Worm (Caenorhabditis elegans) whole organism, L2 larva: ENCODE data around the gene F53H4.4.
A peak's percentile ranks its signal among the peaks of the same experiment; 100 is the strongest.

Source experiments
- C34F6.9 ChIP-seq: fragments of 150-350 bp; optimal IDR thresholded peaks from 2 replicates; lab custom pipeline; 2014; ENCODE audit warnings: missing biosample characterization, missing genetic modification characterization
- F13H6.1 ChIP-seq: sonication (generic microtip); optimal IDR thresholded peaks from 2 replicates; lab custom pipeline; 2016; ENCODE audit warnings: missing genetic modification characterization, missing compliant biosample characterization
- ZK546.5 ChIP-seq: sonication (generic microtip); optimal IDR thresholded peaks from 2 replicates; lab custom pipeline; 2017; ENCODE audit warnings: missing biosample characterization, missing genetic modification characterization
- blmp-1 ChIP-seq: sonication (generic microtip); optimal IDR thresholded peaks from 2 replicates; lab custom pipeline; 2017; ENCODE audit warnings: missing genetic modification characterization, mild to moderate bottlenecking, missing compliant biosample characterization, antibody characterized with exemption, moderate library complexity; ENCODE audit not compliant: insufficient read depth
- ceh-82 ChIP-seq: fragments of 150-350 bp; optimal IDR thresholded peaks from 2 replicates; lab custom pipeline; 2014; ENCODE audit warnings: missing biosample characterization, missing genetic modification characterization
- crh-2 ChIP-seq: sonication (generic microtip); optimal IDR thresholded peaks from 2 replicates; lab custom pipeline; 2017; ENCODE audit warnings: missing biosample characterization, missing genetic modification characterization
- egl-27 ChIP-seq: sonication (generic microtip); optimal IDR thresholded peaks from 3 replicates; lab custom pipeline; 2017; ENCODE audit warnings: missing biosample characterization, missing genetic modification reagents, missing genetic modification characterization
- elt-1 ChIP-seq: fragments of 150-350 bp; optimal IDR thresholded peaks from 2 replicates; lab custom pipeline; 2014; ENCODE audit warnings: missing biosample characterization, missing genetic modification characterization
- fos-1 ChIP-seq: fragments of 150-350 bp; optimal IDR thresholded peaks from 2 replicates; lab custom pipeline; 2014; ENCODE audit warnings: missing biosample characterization, missing genetic modification characterization
- lin-11 ChIP-seq: fragments of 150-350 bp; sonication (generic microtip); optimal IDR thresholded peaks from 2 replicates; lab custom pipeline; 2014; ENCODE audit warnings: missing biosample characterization, missing genetic modification characterization, inconsistent platforms, mixed read lengths
- lin-13 ChIP-seq: fragments of 150-350 bp; optimal IDR thresholded peaks from 2 replicates; lab custom pipeline; 2014; ENCODE audit warnings: missing biosample characterization, missing genetic modification reagents, missing genetic modification characterization
- lin-39 ChIP-seq: fragments of 150-350 bp; optimal IDR thresholded peaks from 2 replicates; lab custom pipeline; 2014; ENCODE audit warnings: missing biosample characterization, missing genetic modification reagents, missing genetic modification characterization
- lsy-2 ChIP-seq, 2 experiments: fragments of 150-350 bp in 1 of 2; sonication (generic microtip) in 1 of 2; optimal IDR thresholded peaks; 2 replicates each; lab custom pipeline; 2014 to 2017; ENCODE audit warnings: missing biosample characterization in 2 of 2, missing genetic modification characterization in 2 of 2
- nhr-12 ChIP-seq: fragments of 150-350 bp; optimal IDR thresholded peaks from 2 replicates; lab custom pipeline; 2014; ENCODE audit warnings: missing biosample characterization, missing genetic modification characterization
- nhr-129 ChIP-seq: fragments of 150-350 bp; optimal IDR thresholded peaks from 2 replicates; lab custom pipeline; 2014; ENCODE audit warnings: missing biosample characterization, missing genetic modification characterization
- nhr-21 ChIP-seq: fragments of 150-350 bp; optimal IDR thresholded peaks from 2 replicates; lab custom pipeline; 2014; ENCODE audit warnings: missing biosample characterization, missing genetic modification characterization
- nhr-237 ChIP-seq: fragments of 150-350 bp; optimal IDR thresholded peaks from 2 replicates; lab custom pipeline; 2014; ENCODE audit warnings: missing biosample characterization, missing genetic modification characterization
- nhr-25 ChIP-seq: fragments of 150-350 bp; sonication (generic microtip); optimal IDR thresholded peaks from 3 replicates; lab custom pipeline; 2014; ENCODE audit warnings: missing biosample characterization, missing genetic modification characterization
- peb-1 ChIP-seq: fragments of 150-350 bp; optimal IDR thresholded peaks from 2 replicates; lab custom pipeline; 2014; ENCODE audit warnings: missing biosample characterization, missing genetic modification characterization
- sem-4 ChIP-seq: fragments of 150-350 bp; optimal IDR thresholded peaks from 2 replicates; lab custom pipeline; 2014; ENCODE audit warnings: missing biosample characterization, missing genetic modification reagents, missing genetic modification characterization
- sma-9 ChIP-seq, 2 experiments: fragments of 150-350 bp in 1 of 2; sonication (generic microtip) in 1 of 2; optimal IDR thresholded peaks; 2 replicates each; lab custom pipeline; 2014 to 2016; ENCODE audit warnings: missing genetic modification characterization in 2 of 2, mild to moderate bottlenecking in 1 of 2, missing biosample characterization in 1 of 2, missing compliant biosample characterization in 1 of 2, missing genetic modification reagents in 1 of 2, moderate library complexity in 1 of 2
- snpc-4 ChIP-seq: fragments of 150-350 bp; optimal IDR thresholded peaks from 2 replicates; lab custom pipeline; 2014; ENCODE audit warnings: missing biosample characterization, missing genetic modification characterization
- unc-55 ChIP-seq: fragments of 150-350 bp; sonication (generic microtip); optimal IDR thresholded peaks from 3 replicates; lab custom pipeline; 2014; ENCODE audit warnings: missing biosample characterization, missing genetic modification reagents, missing genetic modification characterization
- zag-1 ChIP-seq: fragments of 150-350 bp; optimal IDR thresholded peaks from 2 replicates; lab custom pipeline; 2014; ENCODE audit warnings: missing biosample characterization, missing genetic modification characterization
- ztf-1 ChIP-seq: fragments of 200-800 bp; sonication (Bioruptor generic); conservative IDR thresholded peaks from 2 replicates; pipeline ENCODE4 v1.3.6; 2022; ENCODE audit warnings: missing genetic modification characterization, missing compliant biosample characterization

The F53H4.4 gene

ce11 chrX:15849397-15849935 is 16.7 kb upstream of the F53H4.4 start, which contains the start of gene acl-1 (continued):
- peak; percentile 86 for TF ChIP-seq unc-55 (GFP tag; lab: Kevin White, UChicago)
- no peak for TF ChIP-seq ceh-82 (tag; lab: Kevin White, UChicago)
- TF ChIP-seq lsy-2 (tag; optimal IDR thresholded peaks at IDR 0.05; lab: Kevin White, UChicago): peak; percentile 77 to 92
- TF ChIP-seq nhr-129 (tag; lab: Kevin White, UChicago): peak; percentile 78

- peak; percentile 47 for TF ChIP-seq snpc-4 (tag; lab: Kevin White, UChicago)
- TF ChIP-seq blmp-1 (tag; lab: Kevin White, UChicago): no peak
- TF ChIP-seq, all 48 proteins: peak for 1
Measured at ce11 chrX:15851013-15851412, 15.2 kb upstream of the F53H4.4 start.

ce11 chrX:15856853-15857252 is 9.3 kb upstream of the F53H4.4 start, which contains the start of gene F53H4.2:
F53H4.2 (plus strand) TSS chrX:15857153.
- TF ChIP-seq nhr-237: no peak

ce11 chrX:15860556-15861008 is 5.6 kb upstream of the F53H4.4 start, which contains the start of gene F53H4.6:
F53H4.6 (minus strand) TSS chrX:15860606.
- no peak for TF ChIP-seq zag-1 (tag; lab: Kevin White, UChicago)
- peak; percentile 62 for TF ChIP-seq unc-55 (GFP tag; lab: Kevin White, UChicago)
- TF ChIP-seq C34F6.9 (tag; lab: Kevin White, UChicago): peak; percentile 11
- TF ChIP-seq lin-39 (tag; lab: Kevin White, UChicago): no peak
- TF ChIP-seq elt-1 (tag; lab: Kevin White, UChicago): no peak
- peak; percentile 6 for TF ChIP-seq crh-2
- TF ChIP-seq nhr-129 (tag; lab: Kevin White, UChicago): peak; percentile 34
- TF ChIP-seq egl-27 (tag; lab: Kevin White, UChicago): no peak
- TF ChIP-seq lsy-2 (tag; optimal IDR thresholded peaks at IDR 0.05; lab: Kevin White, UChicago): peak; percentile 30 to 74

- TF ChIP-seq unc-55 (GFP tag; lab: Kevin White, UChicago) (peak; percentile 50), nhr-237 (no peak)
Measured at ce11 chrX:15869589-15869988, 3.4 kb downstream of the F53H4.4 start.

ce11 chrX:15876936-15877335 is 10.7 kb downstream of the F53H4.4 start:
- TF ChIP-seq sem-4 (tag; lab: Kevin White, UChicago) (no peak), ztf-1 (no peak), unc-55 (GFP tag; lab: Kevin White, UChicago) (peak; percentile 23), ceh-82 (tag; lab: Kevin White, UChicago) (no peak)

- TF ChIP-seq F13H6.1 (tag; lab: Kevin White, UChicago) (peak; percentile 26), sma-9 (GFP tag; optimal IDR thresholded peaks at IDR 0.05; lab: Kevin White, UChicago) (peak; percentile 2), sma-9 (tag; optimal IDR thresholded peaks at IDR 0.05; lab: Kevin White, UChicago) (no peak), nhr-12 (tag; lab: Kevin White, UChicago) (no peak)
Measured at ce11 chrX:15878785-15879184, 12.6 kb downstream of the F53H4.4 start, which contains the start of gene gmeb-2. gmeb-2 (plus strand) TSS chrX:15879085.

- TF ChIP-seq nhr-12 (tag; lab: Kevin White, UChicago) (no peak), ZK546.5 (tag; lab: Kevin White, UChicago) (no peak), peb-1 (no peak), snpc-4 (tag; lab: Kevin White, UChicago) (no peak), lin-39 (tag; lab: Kevin White, UChicago) (no peak), nhr-21 (no peak), zag-1 (tag; lab: Kevin White, UChicago) (no peak), lin-11 (tag; lab: Kevin White, UChicago) (no peak), C34F6.9 (tag; lab: Kevin White, UChicago) (no peak), unc-55 (GFP tag; lab: Kevin White, UChicago) (no peak), nhr-237 (no peak), nhr-25 (tag; lab: Kevin White, UChicago) (no peak), sem-4 (tag; lab: Kevin White, UChicago) (no peak), fos-1 (tag; lab: Kevin White, UChicago) (no peak), lin-13 (GFP tag; lab: Kevin White, UChicago) (no peak)
Measured at ce11 chrX:15881027-15881426, 14.8 kb downstream of the F53H4.4 start.
